Fruit fly (Drosophila melanogaster) whole organism, embryonic: ENCODE results near the gene CG34334.

ENCODE experiments used
- CG17612 ChIP-seq: fragments of 200-800 bp; sonication (Bioruptor generic); IDR thresholded peaks from 2 replicates; pipeline ENCODE4 v1.3.6; 2022; ENCODE audit warnings: missing biosample characterization, missing genetic modification characterization
- CG18619 ChIP-seq: fragments of 200-800 bp; sonication (Bioruptor generic); optimal IDR thresholded peaks from 3 replicates; lab custom pipeline; 2017; ENCODE audit warnings: missing biosample characterization, mild to moderate bottlenecking, missing genetic modification characterization
- CG2202 ChIP-seq: fragments of 200-800 bp; sonication (Bioruptor generic); optimal IDR thresholded peaks from 2 replicates; lab custom pipeline; 2018; ENCODE audit warnings: missing biosample characterization, mild to moderate bottlenecking, missing genetic modification characterization
- Dbx ChIP-seq: fragments of 200-800 bp; sonication (Bioruptor generic); IDR thresholded peaks from 3 replicates; pipeline ENCODE4 v1.3.6; 2022; ENCODE audit warnings: missing biosample characterization, missing genetic modification characterization
- HLHmδ ChIP-seq: fragments of 200-800 bp; sonication (Bioruptor generic); optimal IDR thresholded peaks from 2 replicates; lab custom pipeline; 2018; ENCODE audit warnings: missing biosample characterization, mild to moderate bottlenecking, missing genetic modification characterization, moderate library complexity
- Sin3A ChIP-seq: fragments of >200 bp; optimal IDR thresholded peaks from 2 replicates; lab custom pipeline; 2018
- bcd ChIP-seq: fragments of 200-800 bp; sonication (Bioruptor generic); optimal IDR thresholded peaks from 2 replicates; lab custom pipeline; 2017; ENCODE audit warnings: missing biosample characterization, mild to moderate bottlenecking, missing genetic modification characterization
- cg ChIP-seq: fragments of 200-800 bp; sonication (Bioruptor generic); optimal IDR thresholded peaks from 3 replicates; lab custom pipeline; 2019; ENCODE audit warnings: missing biosample characterization, mild to moderate bottlenecking, missing genetic modification characterization, moderate library complexity
- fd96Cb ChIP-seq: fragments of 200-800 bp; sonication (Bioruptor generic); optimal IDR thresholded peaks from 2 replicates; lab custom pipeline; 2018; ENCODE audit warnings: missing biosample characterization, mild to moderate bottlenecking, missing genetic modification characterization, moderate library complexity
- gcm ChIP-seq: fragments of 200-800 bp; sonication (Bioruptor generic); optimal IDR thresholded peaks from 2 replicates; lab custom pipeline; 2019; ENCODE audit warnings: missing biosample characterization, mild to moderate bottlenecking, missing genetic modification characterization, moderate library complexity
- klu ChIP-seq: fragments of 200-800 bp; sonication (Bioruptor generic); IDR thresholded peaks from 2 replicates; pipeline ENCODE4 v1.3.6; 2022; ENCODE audit warnings: missing biosample characterization, missing genetic modification characterization
- nerfin-2 ChIP-seq: fragments of 200-800 bp; sonication (Bioruptor generic); IDR thresholded peaks from 2 replicates; pipeline ENCODE4 v1.3.6; 2022; ENCODE audit warnings: missing biosample characterization, missing genetic modification characterization; ENCODE audit not compliant: partially characterized antibody
- slp2 ChIP-seq: fragments of 200-800 bp; sonication (Bioruptor generic); optimal IDR thresholded peaks from 2 replicates; lab custom pipeline; 2016; ENCODE audit warnings: missing biosample characterization, missing genetic modification characterization

DNA sequence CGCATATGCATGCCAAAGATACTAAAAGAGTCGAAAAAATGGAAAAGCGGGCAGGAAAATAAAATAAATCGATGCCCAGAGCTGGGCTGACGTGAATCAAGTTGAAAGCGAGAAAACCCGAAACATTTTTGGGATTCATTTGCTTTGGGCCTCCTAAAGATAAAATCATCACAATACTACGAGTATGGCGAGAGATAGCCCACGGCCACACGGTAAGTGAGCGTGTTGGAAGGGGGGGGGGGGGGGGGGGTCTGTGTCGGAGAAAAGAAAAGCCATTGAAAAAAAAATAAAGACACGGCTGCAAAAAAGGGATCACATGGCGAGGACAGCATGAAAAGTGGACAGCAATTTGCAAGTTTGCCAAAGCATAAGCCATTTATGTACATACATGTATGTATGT lies 14.5 kb upstream of the CG34334 start:
- no peak for TF ChIP-seq Sin3A (lab: Kevin White, UChicago)
- TF ChIP-seq CG2202, result no peak
- no peak for TF ChIP-seq HLHmδ (GFP tag; lab: Kevin White, UChicago)
- TF ChIP-seq fd96Cb (tag; lab: Kevin White, UChicago), result no peak
- no peak for TF ChIP-seq CG17612 (GFP tag; lab: Robert Waterston, UW)
- TF ChIP-seq gcm, result no peak
- TF ChIP-seq CG18619 (GFP tag; lab: Kevin White, UChicago), result no peak
- no peak for TF ChIP-seq bcd (GFP tag; lab: Kevin White, UChicago)
- no peak for TF ChIP-seq nerfin-2 (GFP tag; lab: Robert Waterston, UW)
- no peak for TF ChIP-seq klu (GFP tag; lab: Robert Waterston, UW)
- no peak for TF ChIP-seq Dbx (GFP tag; lab: Robert Waterston, UW)
- TF ChIP-seq cg (GFP tag; lab: Kevin White, UChicago), result no peak
- no peak for TF ChIP-seq slp2 (GFP tag; lab: Kevin White, UChicago)
